Worm (Caenorhabditis elegans): ENCODE data around the gene C53A5.9.

- TF ChIP-seq unc-39 (tag; optimal IDR thresholded peaks at IDR 0.05) (no peak), nhr-11 (tag; optimal IDR thresholded peaks at IDR 0.05) (no peak), egl-27 (tag; optimal IDR thresholded peaks at IDR 0.05) (no peak), dmd-4 (tag; optimal IDR thresholded peaks at IDR 0.05) (no peak), mdl-1 (tag; optimal IDR thresholded peaks at IDR 0.05) (no peak), zag-1 (tag; optimal IDR thresholded peaks at IDR 0.05) (no peak), unc-62 (GFP tag; optimal IDR thresholded peaks at IDR 0.05) (no peak), mbf-1 (tag; optimal IDR thresholded peaks at IDR 0.05) (no peak), fos-1 (tag; optimal IDR thresholded peaks at IDR 0.05) (no peak), sma-3 (GFP tag; optimal IDR thresholded peaks at IDR 0.05) (no peak), nhr-77 (tag; optimal IDR thresholded peaks at IDR 0.05) (no peak)
Observed at ce11 chrV:14530813-14531212, 27.8 kb downstream of the C53A5.9 start, which contains the start of gene kcnl-4.

Data from whole organism, L2 larva.